Fruit fly (Drosophila melanogaster) whole organism, embryonic: ENCODE results near the gene Rpt5.

Experiments
- Abd-B ChIP-seq: fragments of 200-800 bp; sonication (Bioruptor generic); optimal IDR thresholded peaks from 2 replicates; lab custom pipeline; 2018; ENCODE audit warnings: missing biosample characterization, mild to moderate bottlenecking, missing genetic modification characterization, moderate library complexity
- Bteb2 ChIP-seq: fragments of 200-800 bp; sonication (Bioruptor generic); optimal IDR thresholded peaks from 2 replicates; lab custom pipeline; 2016; ENCODE audit warnings: missing biosample characterization, missing genetic modification characterization
- CG1024 ChIP-seq: fragments of 200-800 bp; sonication (Bioruptor generic); IDR thresholded peaks from 2 replicates; pipeline ENCODE4 v1.3.6; 2022; ENCODE audit warnings: missing biosample characterization, missing genetic modification characterization
- CG10543 ChIP-seq: fragments of 200-800 bp; sonication (Bioruptor generic); optimal IDR thresholded peaks from 3 replicates; lab custom pipeline; 2017; ENCODE audit warnings: missing biosample characterization, mild to moderate bottlenecking, missing genetic modification characterization, moderate library complexity
- CG11093 ChIP-seq: fragments of 200-800 bp; sonication (Bioruptor generic); IDR thresholded peaks from 3 replicates; pipeline ENCODE4 v1.3.6; 2022; ENCODE audit warnings: missing biosample characterization, missing genetic modification characterization
- CG11247 ChIP-seq: fragments of 200-800 bp; sonication (Bioruptor generic); IDR thresholded peaks from 2 replicates; pipeline ENCODE4 v1.3.6; 2022; ENCODE audit warnings: missing biosample characterization, missing genetic modification characterization
- CG11456 ChIP-seq: fragments of 200-800 bp; sonication (Bioruptor generic); IDR thresholded peaks from 3 replicates; pipeline ENCODE4 v1.3.6; 2022; ENCODE audit warnings: missing biosample characterization, missing genetic modification characterization
- CG12391 ChIP-seq: fragments of 200-800 bp; sonication (Bioruptor generic); optimal IDR thresholded peaks from 3 replicates; lab custom pipeline; 2018; ENCODE audit warnings: missing biosample characterization, mild to moderate bottlenecking, missing genetic modification characterization, moderate library complexity
- CG12744 ChIP-seq: fragments of 200-800 bp; sonication (Bioruptor generic); optimal IDR thresholded peaks from 2 replicates; lab custom pipeline; 2016; ENCODE audit warnings: missing biosample characterization, missing genetic modification characterization
- CG13123 ChIP-seq: fragments of 200-800 bp; sonication (Bioruptor generic); optimal IDR thresholded peaks from 2 replicates; lab custom pipeline; 2016; ENCODE audit warnings: missing biosample characterization, missing genetic modification characterization
- CG13775 ChIP-seq: fragments of 200-800 bp; sonication (Bioruptor generic); optimal IDR thresholded peaks from 3 replicates; lab custom pipeline; 2017; ENCODE audit warnings: missing biosample characterization, mild to moderate bottlenecking, missing genetic modification characterization
- CG13894 ChIP-seq: fragments of 200-800 bp; sonication (Bioruptor generic); optimal IDR thresholded peaks from 3 replicates; lab custom pipeline; 2018; ENCODE audit warnings: missing biosample characterization, mild to moderate bottlenecking, missing genetic modification characterization, moderate library complexity
- CG14441 ChIP-seq: fragments of 200-800 bp; sonication (Bioruptor generic); IDR thresholded peaks from 2 replicates; pipeline ENCODE4 v1.3.6; 2022; ENCODE audit warnings: missing biosample characterization, missing genetic modification characterization
- CG14860 ChIP-seq: fragments of 200-800 bp; sonication (Bioruptor generic); IDR thresholded peaks from 3 replicates; pipeline ENCODE4 v1.3.6; 2022; ENCODE audit warnings: missing biosample characterization, missing genetic modification characterization; ENCODE audit not compliant: partially characterized antibody
- CG17359 ChIP-seq: fragments of 200-800 bp; sonication (Bioruptor generic); optimal IDR thresholded peaks from 3 replicates; lab custom pipeline; 2018; ENCODE audit warnings: missing biosample characterization, mild to moderate bottlenecking, missing genetic modification characterization, moderate library complexity
- CG2712 ChIP-seq: fragments of 200-800 bp; optimal IDR thresholded peaks from 3 replicates; lab custom pipeline; 2019; ENCODE audit warnings: missing biosample characterization, mild to moderate bottlenecking, missing genetic modification characterization, moderate library complexity
- CG30403 ChIP-seq: fragments of 200-800 bp; sonication (Bioruptor generic); optimal IDR thresholded peaks from 3 replicates; lab custom pipeline; 2016; ENCODE audit warnings: missing biosample characterization, missing genetic modification characterization
- CG3065 ChIP-seq: fragments of 200-800 bp; sonication (Bioruptor generic); optimal IDR thresholded peaks from 2 replicates; lab custom pipeline; 2016; ENCODE audit warnings: missing biosample characterization, missing genetic modification characterization
- CG31365 ChIP-seq: fragments of 200-800 bp; sonication (Bioruptor generic); optimal IDR thresholded peaks from 2 replicates; lab custom pipeline; 2018; ENCODE audit warnings: missing biosample characterization, mild to moderate bottlenecking, missing genetic modification characterization
- CG34376 ChIP-seq: fragments of 200-800 bp; sonication (Bioruptor generic); optimal IDR thresholded peaks from 2 replicates; lab custom pipeline; 2018; ENCODE audit warnings: missing biosample characterization, mild to moderate bottlenecking, missing genetic modification characterization
- CG7271 ChIP-seq: fragments of 200-800 bp; sonication (Bioruptor generic); optimal IDR thresholded peaks from 2 replicates; lab custom pipeline; 2018; ENCODE audit warnings: missing biosample characterization, mild to moderate bottlenecking, missing genetic modification characterization, moderate library complexity
- CG7928 ChIP-seq: fragments of 200-800 bp; sonication (Bioruptor generic); optimal IDR thresholded peaks from 2 replicates; lab custom pipeline; 2017; ENCODE audit warnings: missing biosample characterization, mild to moderate bottlenecking, missing genetic modification characterization
- CG8359 ChIP-seq: fragments of 200-800 bp; sonication (Bioruptor generic); optimal IDR thresholded peaks from 2 replicates; lab custom pipeline; 2017; ENCODE audit warnings: missing biosample characterization, mild to moderate bottlenecking, missing genetic modification characterization, borderline replicate concordance
- Dp ChIP-seq: fragments of 200-800 bp; sonication (Bioruptor generic); optimal IDR thresholded peaks from 2 replicates; lab custom pipeline; 2018; ENCODE audit warnings: missing biosample characterization, mild to moderate bottlenecking, missing genetic modification characterization, moderate library complexity
- Fer2 ChIP-seq: fragments of 200-800 bp; sonication (Bioruptor generic); optimal IDR thresholded peaks from 2 replicates; lab custom pipeline; 2018; ENCODE audit warnings: missing biosample characterization, mild to moderate bottlenecking, missing genetic modification characterization, moderate library complexity
- Gsc ChIP-seq: fragments of 200-800 bp; sonication (Bioruptor generic); IDR thresholded peaks from 2 replicates; pipeline ENCODE4 v1.3.6; 2022; ENCODE audit warnings: missing biosample characterization, missing genetic modification characterization
- HLH54F ChIP-seq: fragments of 200-800 bp; sonication (Bioruptor generic); optimal IDR thresholded peaks from 3 replicates; lab custom pipeline; 2016; ENCODE audit warnings: missing biosample characterization, missing genetic modification characterization
- Hr39 ChIP-seq: fragments of >200 bp; optimal IDR thresholded peaks from 2 replicates; lab custom pipeline; 2017
- Hsf ChIP-seq: fragments of 200-800 bp; sonication (Bioruptor generic); optimal IDR thresholded peaks from 3 replicates; lab custom pipeline; 2016; ENCODE audit warnings: missing biosample characterization, missing genetic modification characterization
- Lim3 ChIP-seq: fragments of 200-800 bp; sonication (Bioruptor generic); IDR thresholded peaks from 2 replicates; pipeline ENCODE4 v1.3.6; 2022; ENCODE audit warnings: missing biosample characterization, missing genetic modification characterization
- MBD-R2 ChIP-seq: fragments of 200-800 bp; sonication (Bioruptor generic); IDR thresholded peaks from 2 replicates; pipeline ENCODE4 v1.3.6; 2022; ENCODE audit warnings: missing biosample characterization, missing genetic modification characterization
- NK7.1 ChIP-seq: fragments of 200-800 bp; sonication (Bioruptor generic); optimal IDR thresholded peaks from 3 replicates; lab custom pipeline; 2016; ENCODE audit warnings: missing biosample characterization, missing genetic modification characterization
- Six4 ChIP-seq: fragments of 200-800 bp; sonication (Bioruptor generic); optimal IDR thresholded peaks from 2 replicates; lab custom pipeline; 2016; ENCODE audit warnings: missing biosample characterization, missing genetic modification characterization
- Taf1 ChIP-seq: fragments of 200-800 bp; sonication (Bioruptor generic); IDR thresholded peaks from 2 replicates; pipeline ENCODE4 v1.3.6; 2022; ENCODE audit warnings: missing biosample characterization, missing genetic modification characterization
- ara ChIP-seq: fragments of 200-800 bp; sonication (Bioruptor generic); IDR thresholded peaks from 2 replicates; pipeline ENCODE4 v1.3.6; 2022; ENCODE audit warnings: missing biosample characterization, missing genetic modification characterization
- ash1 ChIP-seq: fragments of 200-800 bp; sonication (Bioruptor generic); optimal IDR thresholded peaks from 2 replicates; lab custom pipeline; 2018; ENCODE audit warnings: missing biosample characterization, mild to moderate bottlenecking, missing genetic modification characterization
- ci ChIP-seq: fragments of 200-800 bp; sonication (Bioruptor generic); IDR thresholded peaks from 3 replicates; pipeline ENCODE4 v1.3.6; 2022; ENCODE audit warnings: missing biosample characterization, missing genetic modification characterization
- fd64A ChIP-seq: fragments of 200-800 bp; sonication (Bioruptor generic); optimal IDR thresholded peaks from 3 replicates; lab custom pipeline; 2018; ENCODE audit warnings: missing biosample characterization, mild to moderate bottlenecking, missing genetic modification characterization
- fu2 ChIP-seq: fragments of 200-800 bp; sonication (Bioruptor generic); optimal IDR thresholded peaks from 2 replicates; lab custom pipeline; 2016; ENCODE audit warnings: missing biosample characterization, missing genetic modification characterization
- grau ChIP-seq: fragments of 200-800 bp; optimal IDR thresholded peaks from 3 replicates; lab custom pipeline; 2019; ENCODE audit warnings: missing biosample characterization, mild to moderate bottlenecking, missing genetic modification characterization, moderate library complexity
- her ChIP-seq: fragments of 200-800 bp; sonication (Bioruptor generic); optimal IDR thresholded peaks from 2 replicates; lab custom pipeline; 2016; ENCODE audit warnings: missing biosample characterization, missing genetic modification characterization
- hth ChIP-seq: fragments of >200 bp; optimal IDR thresholded peaks from 2 replicates; lab custom pipeline; 2017; ENCODE audit warnings: inconsistent platforms
- inv ChIP-seq: fragments of 200-800 bp; sonication (Bioruptor generic); IDR thresholded peaks from 2 replicates; pipeline ENCODE4 v1.3.6; 2022; ENCODE audit warnings: missing biosample characterization, missing genetic modification characterization; ENCODE audit not compliant: partially characterized antibody
- jigr1 ChIP-seq: fragments of 200-800 bp; sonication (Bioruptor generic); IDR thresholded peaks from 3 replicates; pipeline ENCODE4 v1.3.6; 2022; ENCODE audit warnings: missing biosample characterization, missing genetic modification characterization
- lov ChIP-seq, 2 experiments: fragments of 200-800 bp in 1 of 2; fragments of >200 bp in 1 of 2; sonication (Bioruptor generic) in 1 of 2; IDR thresholded peaks in 1 of 2; optimal IDR thresholded peaks in 1 of 2; 2 replicates in 1 of 2; 3 replicates in 1 of 2; pipeline versions ENCODE4 v1.3.6 to Lab custom; 2017 to 2022; ENCODE audit warnings: missing biosample characterization in 1 of 2, missing genetic modification characterization in 1 of 2
- pzg ChIP-seq: fragments of 200-800 bp; sonication (Bioruptor generic); optimal IDR thresholded peaks from 3 replicates; lab custom pipeline; 2018; ENCODE audit warnings: missing biosample characterization, mild to moderate bottlenecking, missing genetic modification characterization, moderate library complexity
- rib ChIP-seq: fragments of 200-800 bp; sonication (Bioruptor generic); IDR thresholded peaks from 2 replicates; pipeline ENCODE4 v1.3.6; 2022; ENCODE audit warnings: missing biosample characterization, missing genetic modification characterization
- salm ChIP-seq: fragments of 200-800 bp; sonication (Bioruptor generic); optimal IDR thresholded peaks from 2 replicates; lab custom pipeline; 2018; ENCODE audit warnings: missing biosample characterization, mild to moderate bottlenecking, missing genetic modification characterization
- toy ChIP-seq: fragments of 200-800 bp; sonication (Bioruptor generic); IDR thresholded peaks from 2 replicates; pipeline ENCODE4 v1.3.6; 2022; ENCODE audit warnings: missing biosample characterization, missing genetic modification characterization
- yki ChIP-seq: fragments of >200 bp; optimal IDR thresholded peaks from 3 replicates; lab custom pipeline; 2018
- z ChIP-seq: fragments of 200-800 bp; sonication (Bioruptor generic); IDR thresholded peaks from 3 replicates; pipeline ENCODE4 v1.3.6; 2022; ENCODE audit warnings: missing biosample characterization, missing genetic modification characterization
- zfh1 ChIP-seq: fragments of 200-800 bp; sonication (Bioruptor generic); IDR thresholded peaks from 3 replicates; pipeline ENCODE4 v1.3.6; 2022; ENCODE audit warnings: missing biosample characterization, missing genetic modification characterization

The Rpt5 gene

dm6 chr3R:23767417-23767853, 14.8 kb downstream of the Rpt5 start, which contains the start of the genes CG10214 and CG10375 (continued):
- TF ChIP-seq CG3065 (GFP tag; lab: Kevin White, UChicago) (peak; percentile 54), fd64A (GFP tag; lab: Kevin White, UChicago) (no peak), Dp (GFP tag; lab: Kevin White, UChicago) (peak; percentile 49), CG11247 (GFP tag; lab: Robert Waterston, UW) (0 out of 2 replicates have a peak, but pooled peaks have one; percentile 37), hth (lab: Kevin White, UChicago) (no peak), NK7.1 (GFP tag; lab: Kevin White, UChicago) (peak; percentile 66), Hsf (GFP tag; lab: Kevin White, UChicago) (peak; percentile 87), CG12391 (tag; lab: Kevin White, UChicago) (peak; percentile 86), jigr1 (GFP tag; lab: Robert Waterston, UW) (no peak), CG17359 (tag; lab: Kevin White, UChicago) (peak; percentile 67), CG11093 (GFP tag; lab: Robert Waterston, UW) (no peak), CG30403 (GFP tag; lab: Kevin White, UChicago) (peak; percentile 84), toy (GFP tag; lab: Robert Waterston, UW) (no peak), HLH54F (GFP tag; lab: Kevin White, UChicago) (peak; percentile 80), CG14860 (GFP tag; lab: Robert Waterston, UW) (0 out of 3 replicates have a peak, but pooled peaks have one; percentile 18), Abd-B (GFP tag; lab: Kevin White, UChicago) (peak; percentile 75), lov (optimal IDR thresholded peaks at IDR 0.05; lab: Kevin White, UChicago) (no peak), lov (GFP tag; IDR thresholded peaks at IDR 0.05; lab: Robert Waterston, UW) (peak; percentile 74; the same call in 1 of the 3 replicates), CG10543 (peak; percentile 25), CG13894 (tag; lab: Kevin White, UChicago) (peak; percentile 63), Lim3 (GFP tag; lab: Robert Waterston, UW) (no peak), Gsc (GFP tag; lab: Robert Waterston, UW) (no peak), CG7271 (tag; lab: Kevin White, UChicago) (no peak), fu2 (GFP tag; lab: Kevin White, UChicago) (peak; percentile 79), ash1 (no peak), CG31365 (tag; lab: Kevin White, UChicago) (no peak), Hr39 (lab: Kevin White, UChicago) (no peak), zfh1 (peak; percentile 72; the same call in 2 of the 3 replicates), CG7928 (GFP tag; lab: Kevin White, UChicago) (peak; percentile 11), ara (peak; percentile 10; the same call in 1 of the 2 replicates), grau (tag; lab: Kevin White, UChicago) (peak; percentile 74), CG11456 (no peak), Bteb2 (GFP tag; lab: Kevin White, UChicago) (peak; percentile 76), CG14441 (peak; percentile 68), CG2712 (tag; lab: Kevin White, UChicago) (peak; percentile 78), ci (GFP tag; lab: Robert Waterston, UW) (peak; percentile 88), rib (GFP tag; lab: Robert Waterston, UW) (no peak), CG13123 (GFP tag; lab: Kevin White, UChicago) (peak; percentile 53), inv (GFP tag; lab: Robert Waterston, UW) (no peak), yki (lab: Kevin White, UChicago) (no peak), CG12744 (GFP tag; lab: Kevin White, UChicago) (peak; percentile 1), Fer2 (peak; percentile 32), Taf1 (peak; percentile 47), MBD-R2 (GFP tag; lab: Robert Waterston, UW) (peak; percentile 92), CG13775 (peak; percentile 62), CG1024 (GFP tag; lab: Robert Waterston, UW) (no peak), her (GFP tag; lab: Kevin White, UChicago) (peak; percentile 82), Six4 (GFP tag; lab: Kevin White, UChicago) (peak; percentile 65), pzg (peak; percentile 91), CG34376 (GFP tag; lab: Kevin White, UChicago) (peak; percentile 67), z (no peak), salm (tag; lab: Kevin White, UChicago) (peak; percentile 41), CG8359 (GFP tag; lab: Kevin White, UChicago) (no peak)
